Fruit fly (Drosophila melanogaster) whole organism, prepupa: ENCODE measurements around the gene tyf.

Experiments used
- CG10631 ChIP-seq: fragments of 200-800 bp; sonication (Bioruptor generic); optimal IDR thresholded peaks from 2 replicates; lab custom pipeline; 2016; ENCODE audit warnings: missing biosample characterization, missing genetic modification characterization
- CG11762 ChIP-seq: fragments of 200-800 bp; sonication (Bioruptor generic); optimal IDR thresholded peaks from 3 replicates; lab custom pipeline; 2016; ENCODE audit warnings: missing biosample characterization, missing genetic modification characterization; ENCODE audit not compliant: insufficient read depth
- CG11902 ChIP-seq: fragments of 200-800 bp; sonication (Bioruptor generic); optimal IDR thresholded peaks from 3 replicates; lab custom pipeline; 2016; ENCODE audit warnings: missing biosample characterization, missing genetic modification characterization
- CG15336 ChIP-seq: fragments of 200-800 bp; sonication (Bioruptor generic); IDR thresholded peaks from 2 replicates; pipeline ENCODE4 v1.3.6; 2022; ENCODE audit warnings: missing biosample characterization, missing genetic modification characterization
- CG1621 ChIP-seq: fragments of 200-800 bp; sonication (Bioruptor generic); optimal IDR thresholded peaks from 3 replicates; lab custom pipeline; 2018; ENCODE audit warnings: missing biosample characterization, mild to moderate bottlenecking, missing genetic modification characterization
- CG16779 ChIP-seq: fragments of 200-800 bp; sonication (Bioruptor generic); optimal IDR thresholded peaks from 3 replicates; lab custom pipeline; 2017; ENCODE audit warnings: missing biosample characterization, mild to moderate bottlenecking, missing genetic modification characterization
- CG31627 ChIP-seq: fragments of 200-800 bp; sonication (Bioruptor generic); optimal IDR thresholded peaks from 3 replicates; lab custom pipeline; 2016; ENCODE audit warnings: missing biosample characterization, missing genetic modification characterization
- CG32006 ChIP-seq: fragments of 200-800 bp; sonication (Bioruptor generic); optimal IDR thresholded peaks from 3 replicates; lab custom pipeline; 2017; ENCODE audit warnings: missing biosample characterization, mild to moderate bottlenecking, missing genetic modification characterization
- CG34406 ChIP-seq: fragments of 200-800 bp; sonication (Bioruptor generic); optimal IDR thresholded peaks from 3 replicates; lab custom pipeline; 2016; ENCODE audit warnings: missing biosample characterization, missing genetic modification characterization
- CG3919 ChIP-seq: fragments of 200-800 bp; sonication (Bioruptor generic); optimal IDR thresholded peaks from 3 replicates; lab custom pipeline; 2016; ENCODE audit warnings: missing biosample characterization, missing genetic modification characterization
- CG4318 ChIP-seq: fragments of 200-800 bp; sonication (Bioruptor generic); optimal IDR thresholded peaks from 3 replicates; lab custom pipeline; 2017; ENCODE audit warnings: missing biosample characterization, mild to moderate bottlenecking, missing genetic modification characterization
- CG6276 ChIP-seq: fragments of 200-800 bp; sonication (Bioruptor generic); optimal IDR thresholded peaks from 2 replicates; lab custom pipeline; 2017; ENCODE audit warnings: missing biosample characterization, mild to moderate bottlenecking, missing genetic modification characterization
- CG6792 ChIP-seq: fragments of 200-800 bp; sonication (Bioruptor generic); optimal IDR thresholded peaks from 3 replicates; lab custom pipeline; 2016; ENCODE audit warnings: missing biosample characterization, missing genetic modification characterization
- CG8119 ChIP-seq: fragments of 200-800 bp; sonication (Bioruptor generic); IDR thresholded peaks from 3 replicates; pipeline ENCODE4 v1.3.6; 2022; ENCODE audit warnings: missing biosample characterization, missing genetic modification characterization
- Eip78C ChIP-seq: fragments of 200-800 bp; sonication (Bioruptor generic); peaks from one replicate; lab custom pipeline; 2016; ENCODE audit warnings: missing biosample characterization, missing genetic modification characterization
- Ets21C ChIP-seq: fragments of 200-800 bp; sonication (Bioruptor generic); optimal IDR thresholded peaks from 3 replicates; lab custom pipeline; 2016; ENCODE audit warnings: missing biosample characterization, missing genetic modification characterization
- Ets96B ChIP-seq: fragments of 200-800 bp; optimal IDR thresholded peaks from 2 replicates; lab custom pipeline; 2019; ENCODE audit warnings: missing biosample characterization, mild to moderate bottlenecking, missing genetic modification characterization, moderate library complexity
- Gug ChIP-seq: fragments of 200-800 bp; sonication (Bioruptor generic); IDR thresholded peaks from 2 replicates; pipeline ENCODE4 v1.3.6; 2022; ENCODE audit warnings: missing biosample characterization, missing genetic modification characterization
- Hr39 ChIP-seq: fragments of 200-800 bp; sonication (Bioruptor generic); optimal IDR thresholded peaks from 2 replicates; lab custom pipeline; 2016; ENCODE audit warnings: missing biosample characterization, missing genetic modification characterization
- Hr4 ChIP-seq: fragments of 200-800 bp; sonication (Bioruptor generic); optimal IDR thresholded peaks from 3 replicates; lab custom pipeline; 2016; ENCODE audit warnings: missing biosample characterization, missing genetic modification characterization
- Met ChIP-seq: fragments of 200-800 bp; sonication (Bioruptor generic); optimal IDR thresholded peaks from 3 replicates; lab custom pipeline; 2016; ENCODE audit warnings: missing biosample characterization, missing genetic modification characterization
- OdsH ChIP-seq: fragments of 200-800 bp; sonication (Bioruptor generic); optimal IDR thresholded peaks from 3 replicates; lab custom pipeline; 2016; ENCODE audit warnings: missing biosample characterization, missing genetic modification characterization
- Smox ChIP-seq: fragments of 200-800 bp; sonication (Bioruptor generic); optimal IDR thresholded peaks from 3 replicates; lab custom pipeline; 2016; ENCODE audit warnings: missing biosample characterization, missing genetic modification characterization
- Sox102F ChIP-seq: fragments of 200-800 bp; sonication (Bioruptor generic); optimal IDR thresholded peaks from 2 replicates; lab custom pipeline; 2016; ENCODE audit warnings: missing biosample characterization, mild to moderate bottlenecking, missing genetic modification characterization
- achi ChIP-seq: fragments of 200-800 bp; sonication (Bioruptor generic); optimal IDR thresholded peaks from 3 replicates; lab custom pipeline; 2016; ENCODE audit warnings: missing biosample characterization, missing genetic modification characterization
- acj6 ChIP-seq: fragments of 200-800 bp; sonication (Bioruptor generic); optimal IDR thresholded peaks from 3 replicates; lab custom pipeline; 2016; ENCODE audit warnings: missing biosample characterization, missing genetic modification characterization
- cyc ChIP-seq: fragments of 200-800 bp; sonication (Bioruptor generic); optimal IDR thresholded peaks from 3 replicates; lab custom pipeline; 2016; ENCODE audit warnings: missing biosample characterization, missing genetic modification characterization
- dac ChIP-seq: fragments of 200-800 bp; sonication (Bioruptor generic); optimal IDR thresholded peaks from 2 replicates; lab custom pipeline; 2017; ENCODE audit warnings: missing biosample characterization, mild to moderate bottlenecking, missing genetic modification characterization
- eg ChIP-seq: fragments of 200-800 bp; sonication (Bioruptor generic); IDR thresholded peaks from 3 replicates; pipeline ENCODE4 v1.3.6; 2022; ENCODE audit warnings: missing biosample characterization, missing genetic modification characterization
- esn ChIP-seq: fragments of 200-800 bp; sonication (Bioruptor generic); optimal IDR thresholded peaks from 2 replicates; lab custom pipeline; 2016; ENCODE audit warnings: missing biosample characterization, mild to moderate bottlenecking, missing genetic modification characterization, moderate library complexity
- fd59A ChIP-seq: fragments of 200-800 bp; sonication (Bioruptor generic); optimal IDR thresholded peaks from 2 replicates; lab custom pipeline; 2017; ENCODE audit warnings: missing biosample characterization, mild to moderate bottlenecking, missing genetic modification characterization, missing genetic modification reagents
- fkh ChIP-seq: fragments of 200-800 bp; sonication (Bioruptor generic); optimal IDR thresholded peaks from 3 replicates; lab custom pipeline; 2017; ENCODE audit warnings: missing biosample characterization, mild to moderate bottlenecking, missing genetic modification characterization, moderate library complexity
- lz ChIP-seq: fragments of 200-800 bp; sonication (Bioruptor generic); optimal IDR thresholded peaks from 3 replicates; lab custom pipeline; 2016; ENCODE audit warnings: missing biosample characterization, missing genetic modification characterization
- net ChIP-seq: fragments of 200-800 bp; sonication (Bioruptor generic); optimal IDR thresholded peaks from 3 replicates; lab custom pipeline; 2016; ENCODE audit warnings: missing biosample characterization, missing genetic modification characterization
- pdm3 ChIP-seq: fragments of 200-800 bp; sonication (Bioruptor generic); optimal IDR thresholded peaks from 3 replicates; lab custom pipeline; 2016; ENCODE audit warnings: missing biosample characterization, missing genetic modification characterization
- ss ChIP-seq, 2 experiments: fragments of 200-800 bp; sonication (Bioruptor generic); optimal IDR thresholded peaks; 2 replicates in 1 of 2; 3 replicates in 1 of 2; lab custom pipeline; 2017 to 2018; ENCODE audit warnings: mild to moderate bottlenecking in 2 of 2, missing biosample characterization in 2 of 2, missing genetic modification characterization in 2 of 2, moderate library complexity in 1 of 2
- svp ChIP-seq: fragments of 200-800 bp; sonication (Bioruptor generic); peaks from one replicate; lab custom pipeline; 2016; ENCODE audit warnings: missing biosample characterization, missing genetic modification characterization
- topi ChIP-seq: fragments of 200-800 bp; sonication (Bioruptor generic); optimal IDR thresholded peaks from 3 replicates; lab custom pipeline; 2016; ENCODE audit warnings: missing biosample characterization, missing genetic modification characterization

The tyf gene

DNA sequence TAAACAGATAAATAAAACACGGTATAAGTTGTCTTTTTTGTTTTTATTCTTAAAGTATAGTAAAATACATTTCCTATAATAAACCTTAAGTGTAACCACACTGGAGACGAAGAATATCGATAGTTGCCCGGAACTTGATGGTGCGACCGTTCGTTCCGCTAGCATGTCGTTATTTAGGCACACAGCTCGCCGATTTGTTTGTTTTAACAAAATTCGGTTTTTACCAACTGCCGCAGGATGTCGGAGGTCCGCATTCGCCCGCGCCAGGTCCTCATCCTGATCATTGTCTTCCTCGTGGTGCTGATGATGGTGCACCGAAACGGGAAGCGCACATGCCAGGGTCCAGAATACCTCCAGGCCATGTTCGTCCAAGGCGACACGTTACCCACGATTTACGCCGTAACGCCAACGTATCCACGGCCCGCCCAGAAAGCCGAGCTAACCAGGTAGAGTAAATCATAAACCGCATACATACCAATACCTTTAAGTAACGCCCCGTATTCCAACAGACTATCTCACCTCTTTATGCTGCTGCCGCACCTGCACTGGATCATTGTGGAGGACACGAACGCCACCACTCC, 14.3 kb downstream of the tyf start, which contains the start of gene GlcAT-I:
GlcAT-I (plus strand) TSS at position 163 of the 581 bp plus-strand sequence.
- TF ChIP-seq Eip78C (GFP tag; lab: Kevin White, UChicago) (peak; percentile 23), Ets96B (tag; lab: Kevin White, UChicago) (no peak), CG34406 (GFP tag; lab: Kevin White, UChicago) (no peak), CG11902 (GFP tag; lab: Kevin White, UChicago) (no peak), fkh (peak; percentile 81), CG11762 (GFP tag; lab: Kevin White, UChicago) (no peak), CG1621 (tag; lab: Kevin White, UChicago) (peak; percentile 72)

DNA sequence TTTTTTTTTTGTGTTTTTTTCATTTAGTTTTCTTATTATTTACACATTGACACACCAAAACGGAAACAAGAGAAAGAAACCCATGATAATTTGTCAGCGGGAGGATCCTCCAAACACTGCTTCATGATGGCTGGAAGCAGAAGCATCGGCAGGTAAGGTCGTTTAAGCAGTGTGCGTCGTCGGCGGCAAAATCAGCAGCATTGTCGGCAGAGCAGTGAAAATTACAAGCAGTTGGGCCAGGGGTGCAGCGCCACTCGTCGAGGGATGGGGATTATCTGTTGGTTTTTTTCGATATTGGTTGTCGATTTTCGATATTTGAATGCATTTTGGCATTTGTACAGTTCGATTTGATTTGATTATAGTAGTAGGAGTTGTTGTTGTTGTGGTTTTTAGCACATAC, 22.2 kb downstream of the tyf start:
- TF ChIP-seq svp (GFP tag; lab: Kevin White, UChicago) (no peak), lz (GFP tag; lab: Kevin White, UChicago) (no peak), OdsH (GFP tag; lab: Kevin White, UChicago) (no peak), topi (no peak), CG11762 (GFP tag; lab: Kevin White, UChicago) (no peak), Ets21C (GFP tag; lab: Kevin White, UChicago) (no peak), CG6792 (GFP tag; lab: Kevin White, UChicago) (no peak), CG10631 (GFP tag; lab: Kevin White, UChicago) (no peak), fd59A (GFP tag; lab: Kevin White, UChicago) (no peak)

DNA sequence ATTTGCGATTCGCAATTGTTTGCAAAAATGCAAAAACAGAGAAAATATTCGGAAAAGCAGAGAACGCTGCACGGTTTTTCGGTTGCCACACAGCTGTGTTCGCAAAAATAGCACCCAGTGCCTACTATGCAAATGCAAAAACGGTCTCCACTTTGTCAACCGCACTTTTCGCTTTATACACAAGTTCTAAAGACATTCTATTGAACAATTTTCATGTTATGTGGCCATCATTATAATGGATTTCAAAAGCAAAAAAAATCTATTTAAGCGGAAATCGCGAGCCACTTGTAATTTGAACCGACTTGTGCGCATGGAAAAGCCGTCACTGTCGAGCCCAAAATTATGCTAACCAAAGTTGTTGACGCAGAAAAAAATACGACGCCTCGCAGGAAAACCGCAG, 34.2 kb downstream of the tyf start:
- TF ChIP-seq Hr39 (GFP tag; lab: Kevin White, UChicago) (peak; percentile 47), OdsH (GFP tag; lab: Kevin White, UChicago) (peak; percentile 38), Smox (GFP tag; lab: Kevin White, UChicago) (peak; percentile 27), pdm3 (GFP tag; lab: Kevin White, UChicago) (peak; percentile 42), topi (peak; percentile 25), CG15336 (GFP tag; lab: Robert Waterston, UW) (peak; percentile 67), CG11902 (GFP tag; lab: Kevin White, UChicago) (no peak), CG34406 (GFP tag; lab: Kevin White, UChicago) (no peak), CG31627 (GFP tag; lab: Kevin White, UChicago) (peak; percentile 45), CG32006 (GFP tag; lab: Kevin White, UChicago) (peak; percentile 60), acj6 (peak; percentile 24), CG4318 (GFP tag; lab: Kevin White, UChicago) (peak; percentile 5), Met (GFP tag; lab: Kevin White, UChicago) (peak; percentile 12), achi (GFP tag; lab: Kevin White, UChicago) (peak; percentile 2), lz (GFP tag; lab: Kevin White, UChicago) (peak; percentile 27), cyc (GFP tag; lab: Kevin White, UChicago) (peak; percentile 23), CG16779 (tag; lab: Kevin White, UChicago) (no peak), net (no peak), Sox102F (GFP tag; lab: Kevin White, UChicago) (peak; percentile 3), dac (GFP tag; lab: Kevin White, UChicago) (peak; percentile 42), Hr4 (GFP tag; lab: Kevin White, UChicago) (peak; percentile 59), ss (GFP tag; optimal IDR thresholded peaks at IDR 0.05; lab: Kevin White, UChicago) (no peak), CG3919 (GFP tag; lab: Kevin White, UChicago) (peak; percentile 2), CG8119 (GFP tag; lab: Robert Waterston, UW) (peak; percentile 56), CG1621 (tag; lab: Kevin White, UChicago) (no peak), Ets21C (GFP tag; lab: Kevin White, UChicago) (peak; percentile 28), svp (GFP tag; lab: Kevin White, UChicago) (peak; percentile 74), esn (GFP tag; lab: Kevin White, UChicago) (peak; percentile 30), Eip78C (GFP tag; lab: Kevin White, UChicago) (peak; percentile 48), Gug (GFP tag; lab: Robert Waterston, UW) (no peak), CG6276 (GFP tag; lab: Kevin White, UChicago) (peak; percentile 21), eg (GFP tag; lab: Robert Waterston, UW) (peak; percentile 54)
